Fruit fly (Drosophila melanogaster): ENCODE results near the gene CG33272.

Gene CG33272

DNA sequence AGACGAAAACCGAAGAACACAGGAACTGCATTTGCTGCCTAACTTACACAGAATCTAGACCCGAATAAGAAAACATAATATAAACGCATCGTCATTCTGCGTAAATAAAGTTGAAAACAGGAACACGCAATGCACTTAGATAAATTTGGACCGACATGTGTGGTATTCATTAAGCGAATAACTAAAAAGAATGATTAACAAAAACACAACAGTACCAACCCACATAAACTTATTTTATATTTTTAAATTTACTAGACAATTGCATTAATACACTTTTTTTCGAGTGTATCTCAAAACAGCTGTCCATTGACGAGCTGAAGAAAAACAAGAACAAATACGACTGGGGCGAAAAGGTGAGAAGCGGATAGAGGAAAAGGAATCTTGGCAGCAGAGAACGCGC lies 43.9 kb upstream of the CG33272 start (continued):
- TF ChIP-seq Dek (tag; optimal IDR thresholded peaks at IDR 0.05): peak; percentile 36
- TF ChIP-seq Med (GFP tag): peak; percentile 91
- TF ChIP-seq jing (GFP tag; optimal IDR thresholded peaks at IDR 0.05): peak; percentile 72
- TF ChIP-seq Mrtf (GFP tag; IDR thresholded peaks at IDR 0.05): peak; percentile 61; the same call in 2 of the 3 replicates
- TF ChIP-seq CG4820 (GFP tag; optimal IDR thresholded peaks at IDR 0.05): peak; percentile 89
- no peak for TF ChIP-seq CG34376 (GFP tag; optimal IDR thresholded peaks at IDR 0.05)
- peak; percentile 2 for TF ChIP-seq en (GFP tag; optimal IDR thresholded peaks at IDR 0.05)
- peak; percentile 13 for TF ChIP-seq Sry-δ (GFP tag; optimal IDR thresholded peaks at IDR 0.05)
- TF ChIP-seq CG9609 (GFP tag; optimal IDR thresholded peaks at IDR 0.05): peak; percentile 67
- TF ChIP-seq unpg (GFP tag; optimal IDR thresholded peaks at IDR 0.05): peak; percentile 86
- peak; percentile 60 for TF ChIP-seq CG16863 (GFP tag; optimal IDR thresholded peaks at IDR 0.05)
- TF ChIP-seq CG18619 (GFP tag; optimal IDR thresholded peaks at IDR 0.05): peak; percentile 72
- TF ChIP-seq tin (GFP tag; optimal IDR thresholded peaks at IDR 0.05): peak; percentile 85
- no peak for TF ChIP-seq bigmax (GFP tag; optimal IDR thresholded peaks at IDR 0.05)
- TF ChIP-seq wek (GFP tag; optimal IDR thresholded peaks at IDR 0.05): peak; percentile 38
- TF ChIP-seq CG18262 (tag; optimal IDR thresholded peaks at IDR 0.05): peak; percentile 96
- TF ChIP-seq B-H2 (GFP tag; optimal IDR thresholded peaks at IDR 0.05): no peak
- TF ChIP-seq prd (optimal IDR thresholded peaks at IDR 0.05): no peak
- TF ChIP-seq prd (GFP tag; IDR thresholded peaks at IDR 0.05): peak; percentile 92
- TF ChIP-seq CG31388 (GFP tag; optimal IDR thresholded peaks at IDR 0.05): peak; percentile 58
- no peak for TF ChIP-seq inv (GFP tag; IDR thresholded peaks at IDR 0.05; ENCODE audit: partially characterized antibody)
- peak; percentile 93 for TF ChIP-seq CG6254 (GFP tag; optimal IDR thresholded peaks at IDR 0.05)
- peak; percentile 80 for TF ChIP-seq twi (tag; optimal IDR thresholded peaks at IDR 0.05)
- TF ChIP-seq Jarid2 (GFP tag; optimal IDR thresholded peaks at IDR 0.05): no peak
- TF ChIP-seq schlank (tag; optimal IDR thresholded peaks at IDR 0.05): no peak
- no peak; the same call in 1 of the 2 replicates for TF ChIP-seq Ravus (GFP tag; IDR thresholded peaks at IDR 0.05)
- TF ChIP-seq hbn (GFP tag; IDR thresholded peaks at IDR 0.05; ENCODE audit: partially characterized antibody): no peak
- peak; percentile 45 for TF ChIP-seq CG11398 (GFP tag; optimal IDR thresholded peaks at IDR 0.05)
- peak; percentile 82; the same call in 1 of the 2 replicates for TF ChIP-seq chm (GFP tag; IDR thresholded peaks at IDR 0.05)
- no peak for TF ChIP-seq pho (GFP tag; optimal IDR thresholded peaks at IDR 0.05)
- TF ChIP-seq scrt (GFP tag; optimal IDR thresholded peaks at IDR 0.05): peak; percentile 50
- peak; percentile 95 for TF ChIP-seq zen (tag; optimal IDR thresholded peaks at IDR 0.05)
- peak; percentile 70 for TF ChIP-seq Mes4 (GFP tag; optimal IDR thresholded peaks at IDR 0.05)
- 0 out of 3 replicates have a peak, but pooled peaks have one; percentile 21 for TF ChIP-seq CG2889 (GFP tag; IDR thresholded peaks at IDR 0.05)
- no peak for TF ChIP-seq cad (GFP tag; optimal IDR thresholded peaks at IDR 0.05)
- peak; percentile 83 for TF ChIP-seq Sox100B (GFP tag; optimal IDR thresholded peaks at IDR 0.05)
- no peak for TF ChIP-seq CG10543 (GFP tag; optimal IDR thresholded peaks at IDR 0.05)
- TF ChIP-seq dmrt99B (tag; optimal IDR thresholded peaks at IDR 0.05): peak; percentile 83
- TF ChIP-seq hkb (optimal IDR thresholded peaks at IDR 0.05): no peak
- peak; percentile 83 for TF ChIP-seq hkb (GFP tag; IDR thresholded peaks at IDR 0.05)
- 0 out of 2 replicates have a peak, but pooled peaks have one; percentile 40 for TF ChIP-seq Nf-YA (GFP tag; IDR thresholded peaks at IDR 0.05)
- peak in 1 of 2 experiments; percentile 63 for TF ChIP-seq crp (GFP tag; optimal IDR thresholded peaks at IDR 0.05)
- no peak for TF ChIP-seq dimm (GFP tag; IDR thresholded peaks at IDR 0.05)
- TF ChIP-seq wor (GFP tag; IDR thresholded peaks at IDR 0.05): no peak
- peak; percentile 62 to 67 for TF ChIP-seq Hr51 (GFP tag; optimal IDR thresholded peaks at IDR 0.05)
- peak; percentile 67; the same call in 2 of the 3 replicates for TF ChIP-seq CG7357 (GFP tag; IDR thresholded peaks at IDR 0.05)
- TF ChIP-seq CG13287 (GFP tag; IDR thresholded peaks at IDR 0.05; ENCODE audit: partially characterized antibody): no peak
- TF ChIP-seq luna (GFP tag; optimal IDR thresholded peaks at IDR 0.05): no peak
- no peak for TF ChIP-seq toy (GFP tag; IDR thresholded peaks at IDR 0.05)
- TF ChIP-seq Awh (GFP tag; IDR thresholded peaks at IDR 0.05): peak; percentile 61
- TF ChIP-seq Fer1 (GFP tag; optimal IDR thresholded peaks at IDR 0.05): peak; percentile 8
